Fruit fly (Drosophila melanogaster) whole organism, adult: Measurements from ENCODE around the gene inaF-D.
A peak's percentile ranks its signal among the peaks of the same experiment; 100 is the strongest.

Experiments used
- CG11617 ChIP-seq: fragments of 200-800 bp; sonication (Bioruptor generic); optimal IDR thresholded peaks from 2 replicates; lab custom pipeline; 2017; ENCODE audit warnings: mild to moderate bottlenecking, missing biosample characterization, missing genetic modification reagents, missing genetic modification characterization
- CG12768 ChIP-seq: fragments of 200-800 bp; sonication (Bioruptor generic); optimal IDR thresholded peaks from 2 replicates; lab custom pipeline; 2017; ENCODE audit warnings: missing biosample characterization, missing genetic modification characterization, mild to moderate bottlenecking, moderate library complexity, missing genetic modification reagents
- CG14711 ChIP-seq: fragments of 200-800 bp; sonication (Bioruptor generic); optimal IDR thresholded peaks from 2 replicates; lab custom pipeline; 2018; ENCODE audit warnings: missing biosample characterization, mild to moderate bottlenecking, missing genetic modification characterization, moderate library complexity
- CG1620 ChIP-seq: fragments of 200-800 bp; sonication (Bioruptor generic); optimal IDR thresholded peaks from 2 replicates; lab custom pipeline; 2016; ENCODE audit warnings: missing biosample characterization, missing genetic modification characterization
- CG33017 ChIP-seq: fragments of 200-800 bp; sonication (Bioruptor generic); optimal IDR thresholded peaks from 2 replicates; lab custom pipeline; 2018; ENCODE audit warnings: missing biosample characterization, mild to moderate bottlenecking, missing genetic modification characterization, moderate library complexity
- CG5204 ChIP-seq: fragments of 200-800 bp; sonication (Bioruptor generic); optimal IDR thresholded peaks from 2 replicates; lab custom pipeline; 2016; ENCODE audit warnings: missing biosample characterization, missing genetic modification characterization
- CG7045 ChIP-seq: fragments of 200-800 bp; sonication (Bioruptor generic); optimal IDR thresholded peaks from 2 replicates; lab custom pipeline; 2017; ENCODE audit warnings: missing biosample characterization, mild to moderate bottlenecking, missing genetic modification characterization
- CG7101 ChIP-seq: fragments of 200-800 bp; sonication (Bioruptor generic); optimal IDR thresholded peaks from 2 replicates; lab custom pipeline; 2018; ENCODE audit warnings: missing biosample characterization, mild to moderate bottlenecking, missing genetic modification characterization, moderate library complexity
- Clk ChIP-seq: fragments of 200-800 bp; sonication (Bioruptor generic); optimal IDR thresholded peaks from 2 replicates; lab custom pipeline; 2017; ENCODE audit warnings: missing biosample characterization, missing genetic modification characterization
- Crg-1 ChIP-seq: fragments of 200-800 bp; sonication (Bioruptor generic); optimal IDR thresholded peaks from 2 replicates; lab custom pipeline; 2016; ENCODE audit warnings: missing biosample characterization, missing genetic modification characterization
- Hr96 ChIP-seq: fragments of 200-800 bp; sonication (Bioruptor generic); optimal IDR thresholded peaks from 2 replicates; lab custom pipeline; 2016; ENCODE audit warnings: missing biosample characterization, missing genetic modification characterization
- Mnt ChIP-seq: fragments of 200-800 bp; sonication (Bioruptor generic); optimal IDR thresholded peaks from 2 replicates; lab custom pipeline; 2016; ENCODE audit warnings: missing biosample characterization, mild to moderate bottlenecking, missing genetic modification characterization
- bab1 ChIP-seq: fragments of 200-800 bp; sonication (Bioruptor generic); optimal IDR thresholded peaks from 3 replicates; lab custom pipeline; 2019; ENCODE audit warnings: missing biosample characterization, mild to moderate bottlenecking, missing genetic modification characterization, moderate library complexity
- cic ChIP-seq: fragments of 200-800 bp; sonication (Bioruptor generic); optimal IDR thresholded peaks from 2 replicates; lab custom pipeline; 2017; ENCODE audit warnings: missing biosample characterization, mild to moderate bottlenecking, missing genetic modification characterization, moderate library complexity
- cnc ChIP-seq, 2 experiments: fragments of >200 bp; optimal IDR thresholded peaks; 2 replicates each; lab custom pipeline; 2017
- kay ChIP-seq: fragments of 200-800 bp; sonication (Bioruptor generic); peaks from one replicate; lab custom pipeline; 2016; ENCODE audit warnings: missing biosample characterization, missing genetic modification characterization, borderline replicate concordance
- ovo ChIP-seq: fragments of 200-800 bp; sonication (Bioruptor generic); optimal IDR thresholded peaks from 2 replicates; lab custom pipeline; 2016; ENCODE audit warnings: missing biosample characterization, missing genetic modification characterization
- pad ChIP-seq: fragments of 200-800 bp; sonication (Bioruptor generic); optimal IDR thresholded peaks from 3 replicates; lab custom pipeline; 2017; ENCODE audit warnings: missing biosample characterization, missing genetic modification characterization, mild to moderate bottlenecking, moderate library complexity, missing genetic modification reagents
- tj ChIP-seq: fragments of 200-800 bp; sonication (Bioruptor generic); optimal IDR thresholded peaks from 3 replicates; lab custom pipeline; 2017; ENCODE audit warnings: missing biosample characterization, mild to moderate bottlenecking, missing genetic modification characterization, moderate library complexity
- toe ChIP-seq: fragments of 200-800 bp; sonication (Bioruptor generic); optimal IDR thresholded peaks from 2 replicates; lab custom pipeline; 2016; ENCODE audit warnings: missing biosample characterization, missing genetic modification characterization

Gene inaF-D

DNA sequence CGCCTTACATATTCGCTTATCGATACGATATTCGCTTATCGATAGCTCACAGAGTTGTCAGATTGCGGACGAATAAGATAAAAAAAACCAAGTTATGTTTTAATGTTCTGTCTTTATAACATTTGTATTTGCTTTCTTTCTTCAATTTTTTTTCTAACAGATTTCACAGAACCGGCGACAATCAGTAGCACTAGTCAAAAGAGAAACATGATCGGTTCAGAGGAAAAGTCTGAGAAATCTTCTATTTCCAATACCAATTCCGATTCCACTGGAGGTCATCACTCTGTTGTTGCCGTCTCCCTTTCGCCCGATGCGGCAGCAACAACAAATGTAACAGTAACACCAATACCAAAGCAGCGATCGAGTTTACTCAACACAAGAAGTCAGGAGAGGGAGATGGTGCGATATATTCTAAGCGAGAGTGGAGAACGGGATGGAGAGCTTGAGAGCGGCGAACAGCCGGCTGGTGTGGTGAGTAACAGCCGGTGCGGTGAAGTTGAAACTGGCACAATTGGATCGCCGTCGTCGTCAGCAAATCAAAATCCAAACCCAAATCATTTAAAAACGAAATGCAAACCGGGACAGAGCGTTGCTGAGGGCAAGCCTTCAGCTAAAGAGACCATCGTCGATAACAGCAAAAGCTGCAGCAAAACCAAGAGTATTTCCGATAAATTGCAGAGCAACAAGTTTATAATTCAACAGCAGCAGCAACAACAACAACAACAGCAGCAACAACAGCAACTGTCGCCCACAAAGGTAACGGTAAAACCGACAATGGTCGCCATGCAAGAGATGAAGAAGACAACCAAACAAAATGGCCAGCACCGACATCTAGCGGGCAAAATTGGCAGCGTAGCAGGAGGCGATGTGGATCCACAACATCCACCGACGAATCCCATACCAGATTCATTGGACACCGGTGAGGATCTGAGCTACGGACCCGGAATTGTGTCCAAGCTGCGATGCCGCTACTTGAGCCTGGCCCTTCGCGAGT, 47.0 kb downstream of the inaF-D start:
- TF ChIP-seq tj (peak; percentile 72), Mnt (peak; percentile 69), CG7045 (no peak), ovo (GFP tag; lab: Kevin White, UChicago) (peak; percentile 90), kay (GFP tag; lab: Kevin White, UChicago) (no peak), Crg-1 (GFP tag; lab: Kevin White, UChicago) (peak; percentile 53), cic (peak; percentile 11), bab1 (GFP tag; lab: Kevin White, UChicago) (peak; percentile 76), CG5204 (GFP tag; lab: Kevin White, UChicago) (no peak), Clk (GFP tag; lab: Kevin White, UChicago) (no peak), pad (peak; percentile 97), CG7101 (peak; percentile 70), CG11617 (GFP tag; lab: Kevin White, UChicago) (peak; percentile 49), toe (GFP tag; lab: Kevin White, UChicago) (peak; percentile 35), CG14711 (tag; lab: Kevin White, UChicago) (peak; percentile 95), cnc (optimal IDR thresholded peaks at IDR 0.05; lab: Kevin White, UChicago) (no peak), Hr96 (GFP tag; lab: Kevin White, UChicago) (peak; percentile 71), CG12768 (GFP tag; lab: Kevin White, UChicago) (peak; percentile 18), CG33017 (tag; lab: Kevin White, UChicago) (no peak), CG1620 (GFP tag; lab: Kevin White, UChicago) (peak; percentile 54)

dm6 chrX:11680405-11680804, 48.5 kb downstream of the inaF-D start:
- TF ChIP-seq toe (GFP tag; lab: Kevin White, UChicago) (no peak), tj (peak; percentile 59), Mnt (no peak), CG7045 (no peak), CG12768 (GFP tag; lab: Kevin White, UChicago) (no peak), cnc (optimal IDR thresholded peaks at IDR 0.05; lab: Kevin White, UChicago) (no peak), CG5204 (GFP tag; lab: Kevin White, UChicago) (no peak), bab1 (GFP tag; lab: Kevin White, UChicago) (peak; percentile 74), CG14711 (tag; lab: Kevin White, UChicago) (peak; percentile 9), kay (GFP tag; lab: Kevin White, UChicago) (no peak)

DNA sequence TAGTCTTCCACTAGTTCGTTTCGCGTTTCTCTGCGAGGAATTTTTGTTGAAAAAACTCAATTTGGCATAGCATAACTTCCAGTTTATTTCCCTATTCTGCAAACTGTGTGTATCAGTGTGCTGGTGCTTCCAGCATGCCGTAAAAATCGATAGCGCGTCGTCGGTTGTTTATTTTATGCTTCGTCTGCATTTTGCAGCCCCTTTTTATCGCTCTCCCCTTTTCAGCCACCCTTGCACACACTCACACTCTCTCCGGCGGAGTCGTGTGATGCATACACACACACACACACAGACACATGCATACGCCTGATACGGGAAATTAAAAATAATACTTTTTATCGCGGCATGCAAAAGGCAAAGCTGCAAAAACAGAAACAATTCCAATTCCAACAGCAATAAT, 49.4 kb downstream of the inaF-D start:
- TF ChIP-seq tj: peak; percentile 98
- no peak for TF ChIP-seq cnc (optimal IDR thresholded peaks at IDR 0.05; lab: Kevin White, UChicago)
- peak; percentile 15 for TF ChIP-seq Mnt
- TF ChIP-seq ovo (GFP tag; lab: Kevin White, UChicago): no peak
- TF ChIP-seq CG5204 (GFP tag; lab: Kevin White, UChicago): no peak
- peak; percentile 15 for TF ChIP-seq cic
- TF ChIP-seq CG33017 (tag; lab: Kevin White, UChicago): no peak
- no peak for TF ChIP-seq bab1 (GFP tag; lab: Kevin White, UChicago)
- TF ChIP-seq kay (GFP tag; lab: Kevin White, UChicago): no peak
- TF ChIP-seq CG11617 (GFP tag; lab: Kevin White, UChicago): no peak
- TF ChIP-seq toe (GFP tag; lab: Kevin White, UChicago): no peak
- peak; percentile 1 for TF ChIP-seq Crg-1 (GFP tag; lab: Kevin White, UChicago)
- TF ChIP-seq CG14711 (tag; lab: Kevin White, UChicago): no peak
- no peak for TF ChIP-seq Clk (GFP tag; lab: Kevin White, UChicago)
- no peak for TF ChIP-seq CG7101
- TF ChIP-seq CG7045: no peak
- no peak for TF ChIP-seq Hr96 (GFP tag; lab: Kevin White, UChicago)
- TF ChIP-seq CG12768 (GFP tag; lab: Kevin White, UChicago): no peak
- peak; percentile 95 for TF ChIP-seq pad
- no peak for TF ChIP-seq CG1620 (GFP tag; lab: Kevin White, UChicago)

dm6 chrX:11678539-11679040, 50.3 kb downstream of the inaF-D start, which contains the start of the genes Vlet and bif:
Vlet (minus strand) TSS chrX:11678589.
bif (plus strand) TSS chrX:11678970.
- peak; percentile 73 for TF ChIP-seq CG1620 (GFP tag; lab: Kevin White, UChicago)
- peak; percentile 62 for TF ChIP-seq bab1 (GFP tag; lab: Kevin White, UChicago)
- TF ChIP-seq pad: no peak
- peak; percentile 52 for TF ChIP-seq toe (GFP tag; lab: Kevin White, UChicago)
- peak; percentile 12 for TF ChIP-seq tj
- peak; percentile 75 for TF ChIP-seq CG14711 (tag; lab: Kevin White, UChicago)
- no peak for TF ChIP-seq cnc (optimal IDR thresholded peaks at IDR 0.05; lab: Kevin White, UChicago)
- TF ChIP-seq CG7045: peak; percentile 40
- TF ChIP-seq ovo (GFP tag; lab: Kevin White, UChicago): peak; percentile 0
- TF ChIP-seq CG11617 (GFP tag; lab: Kevin White, UChicago): peak; percentile 82
- TF ChIP-seq CG33017 (tag; lab: Kevin White, UChicago): no peak
- no peak for TF ChIP-seq cic
- peak; percentile 69 for TF ChIP-seq CG7101
- peak; percentile 48 for TF ChIP-seq Mnt
- peak; percentile 77 for TF ChIP-seq kay (GFP tag; lab: Kevin White, UChicago)
- peak; percentile 37 for TF ChIP-seq CG5204 (GFP tag; lab: Kevin White, UChicago)
- no peak for TF ChIP-seq Clk (GFP tag; lab: Kevin White, UChicago)
- peak; percentile 55 for TF ChIP-seq Hr96 (GFP tag; lab: Kevin White, UChicago)
- TF ChIP-seq CG12768 (GFP tag; lab: Kevin White, UChicago): no peak
- TF ChIP-seq Crg-1 (GFP tag; lab: Kevin White, UChicago): peak; percentile 56
